Worm (Caenorhabditis elegans): ENCODE measurements around the gene sth-1.

- TF ChIP-seq lsy-2 (tag; optimal IDR thresholded peaks at IDR 0.05) (no peak), nhr-28 (tag; optimal IDR thresholded peaks at IDR 0.05) (no peak), blmp-1 (tag; optimal IDR thresholded peaks at IDR 0.05) (no peak), ham-2 (GFP tag; optimal IDR thresholded peaks at IDR 0.05) (no peak), elt-1 (tag; optimal IDR thresholded peaks at IDR 0.05; ENCODE audit: borderline replicate concordance, insufficient read depth) (no peak), unc-62 (GFP tag; optimal IDR thresholded peaks at IDR 0.05) (no peak), ztf-11 (tag; optimal IDR thresholded peaks at IDR 0.05) (no peak), pha-4 (tag; optimal IDR thresholded peaks at IDR 0.05) (no peak), unc-39 (tag; optimal IDR thresholded peaks at IDR 0.05) (no peak), nhr-12 (tag; optimal IDR thresholded peaks at IDR 0.05) (no peak)
Observed at ce11 chrV:8026343-8026742, 25.6 kb upstream of the sth-1 start, which contains the start of gene F43H9.4.
